Worm (Caenorhabditis elegans) whole organism, L2 larva: ENCODE data around the gene C07A9.13.

ENCODE experiments used
- R02D3.7 ChIP-seq: fragments of 150-350 bp; optimal IDR thresholded peaks from 2 replicates; lab custom pipeline; 2014; ENCODE audit warnings: missing biosample characterization, missing genetic modification characterization
- Y55F3AM.14 ChIP-seq: fragments of 200-800 bp; sonication (Bioruptor generic); optimal IDR thresholded peaks from 2 replicates; lab custom pipeline; 2018; ENCODE audit warnings: mild to moderate bottlenecking, missing genetic modification characterization, missing compliant biosample characterization
- ceh-82 ChIP-seq: fragments of 150-350 bp; optimal IDR thresholded peaks from 2 replicates; lab custom pipeline; 2014; ENCODE audit warnings: missing biosample characterization, missing genetic modification characterization
- dmd-4 ChIP-seq: sonication (generic microtip); optimal IDR thresholded peaks from 2 replicates; lab custom pipeline; 2017; ENCODE audit warnings: missing biosample characterization, missing genetic modification characterization
- nhr-10 ChIP-seq: sonication (generic microtip); optimal IDR thresholded peaks from 2 replicates; lab custom pipeline; 2017; ENCODE audit warnings: missing biosample characterization, missing genetic modification characterization
- nhr-12 ChIP-seq: fragments of 150-350 bp; optimal IDR thresholded peaks from 2 replicates; lab custom pipeline; 2014; ENCODE audit warnings: missing biosample characterization, missing genetic modification characterization
- nhr-237 ChIP-seq: fragments of 150-350 bp; optimal IDR thresholded peaks from 2 replicates; lab custom pipeline; 2014; ENCODE audit warnings: missing biosample characterization, missing genetic modification characterization
- snpc-4 ChIP-seq: fragments of 150-350 bp; optimal IDR thresholded peaks from 2 replicates; lab custom pipeline; 2014; ENCODE audit warnings: missing biosample characterization, missing genetic modification characterization
- unc-62 ChIP-seq: fragments of 150-350 bp; optimal IDR thresholded peaks from 2 replicates; lab custom pipeline; 2014; ENCODE audit warnings: missing biosample characterization, missing genetic modification reagents, missing genetic modification characterization

ce11 chrIII:9711163-9711562 is 30.1 kb upstream of the C07A9.13 start:
- TF ChIP-seq unc-62 (no peak), nhr-12 (tag; lab: Kevin White, UChicago) (no peak), R02D3.7 (tag; lab: Kevin White, UChicago) (no peak), ceh-82 (tag; lab: Kevin White, UChicago) (no peak), snpc-4 (tag; lab: Kevin White, UChicago) (no peak), nhr-237 (tag; lab: Kevin White, UChicago) (no peak), Y55F3AM.14 (GFP tag; lab: Kevin White, UChicago) (no peak), nhr-10 (no peak), dmd-4 (no peak)
